Fruit fly (Drosophila melanogaster): ENCODE measurements around the gene Rhau.

DNA sequence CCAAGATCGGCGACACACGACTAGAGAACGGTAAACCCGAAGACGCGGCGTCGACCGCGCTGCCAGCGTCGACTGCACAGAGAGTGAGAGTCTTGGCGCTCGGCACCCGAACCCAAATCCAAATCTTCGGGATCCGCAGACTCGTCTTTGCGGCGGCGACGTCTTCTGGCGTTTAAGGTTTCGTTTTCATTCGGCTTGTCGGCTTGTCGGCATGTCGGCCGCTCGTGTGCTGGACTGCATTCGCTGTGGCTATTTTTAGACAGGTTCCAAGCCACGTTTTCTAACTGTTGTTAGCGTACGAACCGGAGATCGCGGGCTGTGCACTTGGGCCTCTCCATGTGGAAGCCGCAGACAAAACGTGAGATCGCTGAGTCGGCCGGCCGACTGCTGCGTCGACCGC, 41.7 kb downstream of the Rhau start:
- no peak for TF ChIP-seq Opbp (GFP tag; IDR thresholded peaks at IDR 0.05; ENCODE audit: partially characterized antibody)
- no peak for TF ChIP-seq CG8765 (GFP tag; IDR thresholded peaks at IDR 0.05)
- TF ChIP-seq CG14014 (GFP tag; IDR thresholded peaks at IDR 0.05): no peak
- TF ChIP-seq gsb (GFP tag; IDR thresholded peaks at IDR 0.05): no peak
- TF ChIP-seq CG32767 (GFP tag; IDR thresholded peaks at IDR 0.05): no peak

Data from whole organism, embryonic.